Fruit fly (Drosophila melanogaster): ENCODE results near the gene Pmi.

Pmi gene

DNA sequence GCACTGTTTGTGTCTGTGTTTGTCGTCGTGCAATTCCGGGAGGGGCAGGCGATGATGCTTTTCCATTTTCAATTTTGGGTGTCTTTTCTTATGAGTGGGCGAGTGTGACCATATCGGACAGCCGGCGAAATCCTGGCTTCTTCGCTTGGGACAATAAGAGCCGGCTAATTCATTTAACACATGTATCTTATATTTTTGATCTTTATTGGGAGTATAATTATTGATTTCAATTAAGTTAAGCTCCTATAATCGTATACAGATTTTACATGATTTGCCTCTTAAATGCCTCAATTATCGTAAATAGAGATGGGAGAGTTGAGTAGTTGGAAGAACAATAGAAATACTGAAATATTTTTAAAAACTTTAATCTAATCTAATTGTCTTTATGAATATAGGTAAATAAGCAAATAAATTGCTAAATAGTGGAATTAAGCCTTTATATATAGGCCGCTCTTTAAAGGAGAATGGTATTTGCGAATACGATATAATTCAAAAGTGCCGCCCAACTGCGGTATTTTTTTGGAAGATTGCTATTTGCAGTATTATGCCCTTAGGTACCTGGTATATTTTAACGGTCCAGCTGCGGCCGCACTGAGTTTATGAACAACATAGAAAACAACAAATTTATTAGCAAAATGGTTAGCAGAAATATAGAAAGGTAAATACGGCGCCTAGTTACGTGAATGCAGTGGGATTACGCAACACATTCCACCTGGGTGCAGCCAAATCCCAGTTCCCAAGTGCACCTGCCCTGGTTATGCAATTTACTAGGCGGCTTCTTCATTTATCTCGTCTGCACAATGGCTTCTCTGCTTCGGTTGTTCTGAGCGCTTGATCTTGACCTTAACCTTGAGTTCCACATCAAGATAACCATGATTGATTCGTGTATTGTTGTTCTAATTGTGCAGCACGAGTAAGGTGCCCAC, at the start of gene Pmi, which contains the start of the genes Myt1 and PGRP-LD:
TSS of gene Pmi (plus strand) at position 576 of the 926 bp plus-strand sequence.
TSS of gene Myt1 (minus strand) at position 116 of the 926 bp plus-strand sequence.
TSS of gene PGRP-LD (plus strand) at position 576 of the 926 bp plus-strand sequence.
- no peak for TF ChIP-seq noc (tag; optimal IDR thresholded peaks at IDR 0.05)

- no peak for TF ChIP-seq noc (tag; optimal IDR thresholded peaks at IDR 0.05)
Observed at dm6 chr3L:5731639-5732038, 48.2 kb upstream of the Pmi start.

DNA sequence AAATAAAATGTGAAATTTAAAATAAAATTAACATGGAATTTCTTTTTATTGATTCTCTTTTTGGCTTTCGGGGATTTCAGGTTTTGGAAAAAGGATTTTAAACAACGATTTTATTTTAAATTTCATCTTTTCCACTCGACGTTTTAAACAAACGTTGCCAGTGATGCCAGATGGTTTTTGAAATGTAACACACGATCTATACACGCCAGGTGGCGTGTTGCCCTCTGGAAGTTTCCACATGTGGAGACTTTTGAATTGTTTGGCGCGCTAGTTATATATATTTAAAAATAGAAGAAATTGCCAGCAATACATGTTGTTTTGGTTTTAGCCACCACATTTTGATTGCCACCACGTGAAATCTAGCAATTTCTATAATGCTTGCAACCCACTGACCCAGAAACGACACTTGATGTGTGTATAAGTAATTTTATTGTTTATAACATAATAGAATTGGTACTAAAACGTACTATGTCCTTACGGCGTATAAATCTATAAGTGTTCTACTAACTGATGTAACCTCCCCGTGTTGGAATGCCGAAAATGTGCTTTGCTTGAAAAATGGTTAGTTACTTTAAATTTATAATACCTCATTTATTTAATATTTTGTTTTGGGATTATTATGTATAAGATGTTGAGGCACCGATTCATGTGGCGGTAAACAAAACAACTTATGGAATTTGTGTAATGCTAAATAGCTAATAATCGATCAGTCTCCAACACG, 30.1 kb upstream of the Pmi start:
- no peak for TF ChIP-seq noc (tag; optimal IDR thresholded peaks at IDR 0.05)

DNA sequence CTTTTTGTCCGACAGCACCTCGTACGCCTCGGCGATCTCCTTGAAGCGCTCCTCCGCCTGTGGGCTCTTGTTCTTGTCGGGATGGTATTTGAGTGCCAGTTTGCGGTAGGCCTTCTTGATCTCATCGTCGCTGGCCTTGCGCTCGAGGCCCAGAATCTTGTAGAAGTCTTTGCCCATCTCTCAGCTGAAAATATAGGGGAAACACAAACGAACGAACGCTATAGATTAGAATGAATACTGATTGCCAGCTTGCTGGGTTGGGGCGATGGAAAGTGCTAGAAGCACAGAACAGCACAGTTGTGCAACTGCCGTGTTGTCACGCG, 28.5 kb upstream of the Pmi start:
- no peak for TF ChIP-seq noc (tag; optimal IDR thresholded peaks at IDR 0.05)

- TF ChIP-seq noc (tag; optimal IDR thresholded peaks at IDR 0.05), result peak; percentile 50
Observed at dm6 chr3L:5751740-5752579, 27.9 kb upstream of the Pmi start, which contains the start of gene DnaJ-1. Gene DnaJ-1 (minus strand): TSS chr3L:5752189.

dm6 chr3L:5752903-5753604, 26.8 kb upstream of the Pmi start, which contains the start of gene Usp47:
Gene Usp47 (plus strand): TSS chr3L:5752973.
- TF ChIP-seq noc (tag; optimal IDR thresholded peaks at IDR 0.05), result peak; percentile 13

DNA sequence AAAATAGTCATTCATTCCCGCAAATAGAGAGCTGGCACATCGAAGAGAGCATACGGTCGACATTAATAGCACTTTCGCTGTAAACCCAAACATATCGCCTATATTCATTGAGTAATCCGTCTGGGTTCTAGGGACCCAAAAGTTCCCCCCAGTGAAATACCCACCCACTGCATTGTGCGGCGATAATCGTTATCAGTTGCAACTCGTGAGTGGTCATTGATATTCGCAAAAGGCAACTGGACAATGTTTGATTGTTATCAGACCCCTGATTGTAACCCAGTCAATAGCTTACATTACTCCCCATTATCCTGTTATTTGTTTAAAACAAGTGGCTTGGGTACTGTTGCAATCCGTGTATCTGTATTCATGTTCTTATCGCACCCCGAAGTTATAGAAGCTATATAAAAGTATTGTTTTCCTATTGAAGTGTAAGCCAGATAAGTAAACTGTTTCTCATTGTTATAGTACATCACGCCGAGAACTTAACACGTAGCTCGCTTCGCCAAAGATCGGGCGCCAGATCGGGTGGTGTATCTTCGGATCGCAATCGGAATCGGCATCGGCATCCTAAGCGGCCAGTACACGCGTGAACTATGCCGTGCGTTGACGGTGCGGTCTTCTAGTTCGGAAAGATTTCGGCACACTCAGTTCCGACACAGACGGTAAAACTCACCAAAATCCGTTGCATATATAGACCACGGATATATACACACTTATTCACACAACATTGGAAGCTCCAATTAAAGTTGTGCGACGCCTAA, 26.1 kb upstream of the Pmi start:
- TF ChIP-seq noc (tag; optimal IDR thresholded peaks at IDR 0.05), result no peak

- no peak for TF ChIP-seq noc (tag; optimal IDR thresholded peaks at IDR 0.05)
Observed at dm6 chr3L:5764922-5765843, 14.7 kb upstream of the Pmi start, which contains the start of gene CG10576. Gene CG10576 (minus strand): TSS chr3L:5765702.

DNA sequence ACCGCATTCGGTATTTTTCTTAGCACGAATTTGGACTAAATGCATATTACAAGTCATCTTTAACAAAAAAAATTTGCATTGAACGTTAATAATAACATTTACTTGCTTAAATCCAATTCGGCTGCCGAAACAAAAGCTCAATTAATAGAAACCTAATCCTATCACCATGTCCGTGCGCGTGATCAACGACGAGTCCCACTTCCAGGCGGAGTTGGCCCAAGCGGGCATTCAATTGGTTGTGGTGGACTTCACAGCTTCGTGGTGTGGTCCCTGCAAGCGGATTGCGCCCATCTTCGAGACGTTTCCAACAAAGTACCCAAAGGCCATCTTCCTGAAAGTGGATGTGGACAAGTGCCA, 14.0 kb upstream of the Pmi start, which contains the start of gene Txl:
TSS of gene Txl (plus strand) at position 3 of the 357 bp plus-strand sequence.
- no peak for TF ChIP-seq noc (tag; optimal IDR thresholded peaks at IDR 0.05)

DNA sequence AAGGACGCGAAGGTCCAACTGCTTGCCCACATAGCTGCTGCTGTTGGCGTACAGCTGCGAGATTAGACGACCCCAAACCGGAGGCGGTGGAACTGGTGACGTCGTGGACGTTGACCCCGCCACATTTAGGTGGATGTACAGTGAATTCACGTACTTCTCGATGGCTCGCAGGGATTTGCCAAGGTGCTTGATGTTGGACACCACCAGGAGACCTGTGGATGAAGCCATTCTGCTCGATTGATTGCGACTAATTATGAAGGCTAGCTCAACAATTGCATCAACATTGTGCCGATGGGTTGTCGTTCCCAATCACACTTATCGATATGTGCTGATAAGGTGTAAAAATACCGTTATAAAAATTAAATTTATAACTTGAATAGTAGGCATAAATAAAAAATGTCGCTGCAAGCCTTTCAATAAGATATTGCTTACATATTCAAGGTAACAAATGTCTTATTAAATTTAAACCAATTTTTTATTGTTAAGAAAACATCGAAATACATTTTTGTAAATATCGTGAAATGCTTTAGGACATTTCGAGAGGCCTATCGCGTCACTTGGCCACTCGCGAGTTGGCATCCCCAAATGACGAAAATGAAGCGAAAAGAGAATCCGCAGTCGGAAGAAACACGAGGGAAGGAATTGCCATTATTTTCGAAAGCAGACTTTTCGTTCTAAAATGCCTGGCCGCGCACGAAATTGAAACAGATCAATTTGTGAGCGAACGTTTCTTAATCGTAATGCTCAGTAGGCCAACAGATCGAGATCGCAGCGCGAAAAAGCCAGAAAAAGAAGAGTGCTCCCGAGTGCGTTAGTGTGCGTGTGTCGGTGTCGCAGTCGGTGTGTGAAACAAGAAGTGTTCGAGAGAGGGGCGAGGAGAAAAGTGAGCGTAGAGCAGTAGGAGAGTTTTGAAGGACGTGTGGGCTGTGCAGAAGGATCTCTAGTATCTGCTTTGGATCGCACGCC, 11.0 kb upstream of the Pmi start, which contains the start of the genes Ppat-Dpck and scny:
TSS of gene Ppat-Dpck (minus strand) at position 263 of the 966 bp plus-strand sequence.
TSS of gene scny (plus strand) at position 471 of the 966 bp plus-strand sequence.
- TF ChIP-seq noc (tag; optimal IDR thresholded peaks at IDR 0.05), result peak; percentile 17

dm6 chr3L:5770113-5770798, 9.6 kb upstream of the Pmi start:
- TF ChIP-seq noc (tag; optimal IDR thresholded peaks at IDR 0.05), result no peak

All from whole organism, larva.